Worm (Caenorhabditis elegans): ENCODE data around the gene B0252.8.

- TF ChIP-seq dao-5 (tag; optimal IDR thresholded peaks at IDR 0.05) = no peak
- peak; percentile 42 for TF ChIP-seq him-1 (tag; optimal IDR thresholded peaks at IDR 0.05)
These were observed 2.7 kb upstream of the B0252.8 start, which contains the start of gene cyn-10 for ce11 chrII:6913309-6913708.

Measured in whole organism, L4/young adult.